Worm (Caenorhabditis elegans) whole organism, L2 larva: Measurements from ENCODE around the gene F07F6.8.

Experiments used
- C34F6.9 ChIP-seq: fragments of 150-350 bp; optimal IDR thresholded peaks from 2 replicates; lab custom pipeline; 2014; ENCODE audit warnings: missing biosample characterization, missing genetic modification characterization
- F13H6.1 ChIP-seq: sonication (generic microtip); optimal IDR thresholded peaks from 2 replicates; lab custom pipeline; 2016; ENCODE audit warnings: missing genetic modification characterization, missing compliant biosample characterization
- R02D3.7 ChIP-seq: fragments of 150-350 bp; optimal IDR thresholded peaks from 2 replicates; lab custom pipeline; 2014; ENCODE audit warnings: missing biosample characterization, missing genetic modification characterization
- Y55F3AM.14 ChIP-seq: fragments of 200-800 bp; sonication (Bioruptor generic); optimal IDR thresholded peaks from 2 replicates; lab custom pipeline; 2018; ENCODE audit warnings: mild to moderate bottlenecking, missing genetic modification characterization, missing compliant biosample characterization
- aly-2 ChIP-seq: fragments of 150-350 bp; optimal IDR thresholded peaks from 2 replicates; lab custom pipeline; 2014; ENCODE audit warnings: missing biosample characterization, missing genetic modification characterization
- ama-1 ChIP-seq: fragments of 150-350 bp; optimal IDR thresholded peaks from 2 replicates; lab custom pipeline; 2018; ENCODE audit warnings: inconsistent platforms
- blmp-1 ChIP-seq: sonication (generic microtip); optimal IDR thresholded peaks from 2 replicates; lab custom pipeline; 2017; ENCODE audit warnings: missing genetic modification characterization, mild to moderate bottlenecking, missing compliant biosample characterization, antibody characterized with exemption, moderate library complexity; ENCODE audit not compliant: insufficient read depth
- ceh-82 ChIP-seq: fragments of 150-350 bp; optimal IDR thresholded peaks from 2 replicates; lab custom pipeline; 2014; ENCODE audit warnings: missing biosample characterization, missing genetic modification characterization
- egl-27 ChIP-seq: sonication (generic microtip); optimal IDR thresholded peaks from 3 replicates; lab custom pipeline; 2017; ENCODE audit warnings: missing biosample characterization, missing genetic modification reagents, missing genetic modification characterization
- elt-1 ChIP-seq: fragments of 150-350 bp; optimal IDR thresholded peaks from 2 replicates; lab custom pipeline; 2014; ENCODE audit warnings: missing biosample characterization, missing genetic modification characterization
- elt-3 ChIP-seq: sonication (generic microtip); optimal IDR thresholded peaks from 2 replicates; lab custom pipeline; 2017; ENCODE audit warnings: missing biosample characterization, missing genetic modification characterization
- gmeb-1 ChIP-seq: fragments of 150-350 bp; optimal IDR thresholded peaks from 2 replicates; lab custom pipeline; 2014; ENCODE audit warnings: missing biosample characterization, missing genetic modification characterization
- lin-11 ChIP-seq: fragments of 150-350 bp; sonication (generic microtip); optimal IDR thresholded peaks from 2 replicates; lab custom pipeline; 2014; ENCODE audit warnings: missing biosample characterization, missing genetic modification characterization, inconsistent platforms, mixed read lengths
- lin-13 ChIP-seq: fragments of 150-350 bp; optimal IDR thresholded peaks from 2 replicates; lab custom pipeline; 2014; ENCODE audit warnings: missing biosample characterization, missing genetic modification reagents, missing genetic modification characterization
- lin-39 ChIP-seq: fragments of 150-350 bp; optimal IDR thresholded peaks from 2 replicates; lab custom pipeline; 2014; ENCODE audit warnings: missing biosample characterization, missing genetic modification reagents, missing genetic modification characterization
- lsy-2 ChIP-seq, 2 experiments: fragments of 150-350 bp in 1 of 2; sonication (generic microtip) in 1 of 2; optimal IDR thresholded peaks; 2 replicates each; lab custom pipeline; 2014 to 2017; ENCODE audit warnings: missing biosample characterization in 2 of 2, missing genetic modification characterization in 2 of 2
- mbf-1 ChIP-seq: sonication (generic microtip); optimal IDR thresholded peaks from 2 replicates; lab custom pipeline; 2017; ENCODE audit warnings: missing biosample characterization, missing genetic modification characterization
- mdl-1 ChIP-seq, 2 experiments: fragments of 150-350 bp in 1 of 2; sonication (generic microtip) in 1 of 2; optimal IDR thresholded peaks; 2 replicates each; lab custom pipeline; 2017; ENCODE audit warnings: missing biosample characterization in 2 of 2, missing genetic modification characterization in 2 of 2
- nhr-11 ChIP-seq: fragments of 150-350 bp; optimal IDR thresholded peaks from 2 replicates; lab custom pipeline; 2014; ENCODE audit warnings: missing biosample characterization, missing genetic modification characterization
- nhr-129 ChIP-seq: fragments of 150-350 bp; optimal IDR thresholded peaks from 2 replicates; lab custom pipeline; 2014; ENCODE audit warnings: missing biosample characterization, missing genetic modification characterization
- nhr-21 ChIP-seq: fragments of 150-350 bp; optimal IDR thresholded peaks from 2 replicates; lab custom pipeline; 2014; ENCODE audit warnings: missing biosample characterization, missing genetic modification characterization
- nhr-23 ChIP-seq: fragments of 150-350 bp; optimal IDR thresholded peaks from 2 replicates; lab custom pipeline; 2014; ENCODE audit warnings: missing biosample characterization, missing genetic modification reagents, missing genetic modification characterization
- nhr-237 ChIP-seq: fragments of 150-350 bp; optimal IDR thresholded peaks from 2 replicates; lab custom pipeline; 2014; ENCODE audit warnings: missing biosample characterization, missing genetic modification characterization
- nhr-6 ChIP-seq: fragments of 150-350 bp; optimal IDR thresholded peaks from 2 replicates; lab custom pipeline; 2014; ENCODE audit warnings: missing biosample characterization, missing genetic modification characterization
- nhr-77 ChIP-seq: fragments of 150-350 bp; optimal IDR thresholded peaks from 2 replicates; lab custom pipeline; 2014; ENCODE audit warnings: missing biosample characterization, missing genetic modification characterization
- peb-1 ChIP-seq: fragments of 150-350 bp; optimal IDR thresholded peaks from 2 replicates; lab custom pipeline; 2014; ENCODE audit warnings: missing biosample characterization, missing genetic modification characterization
- sem-4 ChIP-seq: fragments of 150-350 bp; optimal IDR thresholded peaks from 2 replicates; lab custom pipeline; 2014; ENCODE audit warnings: missing biosample characterization, missing genetic modification reagents, missing genetic modification characterization
- skn-1 ChIP-seq: sonication (generic microtip); optimal IDR thresholded peaks from 2 replicates; lab custom pipeline; 2017; ENCODE audit warnings: missing biosample characterization, missing genetic modification characterization
- sma-3 ChIP-seq: sonication (generic microtip); optimal IDR thresholded peaks from 2 replicates; lab custom pipeline; 2016; ENCODE audit warnings: missing genetic modification reagents, missing genetic modification characterization, missing compliant biosample characterization
- unc-39 ChIP-seq: fragments of 150-350 bp; optimal IDR thresholded peaks from 2 replicates; lab custom pipeline; 2014; ENCODE audit warnings: missing biosample characterization, missing genetic modification characterization
- unc-55 ChIP-seq: fragments of 150-350 bp; sonication (generic microtip); optimal IDR thresholded peaks from 3 replicates; lab custom pipeline; 2014; ENCODE audit warnings: missing biosample characterization, missing genetic modification reagents, missing genetic modification characterization
- unc-62 ChIP-seq: fragments of 150-350 bp; optimal IDR thresholded peaks from 2 replicates; lab custom pipeline; 2014; ENCODE audit warnings: missing biosample characterization, missing genetic modification reagents, missing genetic modification characterization
- zag-1 ChIP-seq: fragments of 150-350 bp; optimal IDR thresholded peaks from 2 replicates; lab custom pipeline; 2014; ENCODE audit warnings: missing biosample characterization, missing genetic modification characterization
- ztf-1 ChIP-seq: fragments of 200-800 bp; sonication (Bioruptor generic); conservative IDR thresholded peaks from 2 replicates; pipeline ENCODE4 v1.3.6; 2022; ENCODE audit warnings: missing genetic modification characterization, missing compliant biosample characterization
- ztf-11 ChIP-seq: sonication (generic microtip); optimal IDR thresholded peaks from 2 replicates; lab custom pipeline; 2017; ENCODE audit warnings: missing biosample characterization, missing genetic modification characterization
- ztf-4 ChIP-seq: fragments of 150-350 bp; optimal IDR thresholded peaks from 2 replicates; lab custom pipeline; 2014; ENCODE audit warnings: missing biosample characterization, missing genetic modification characterization

The F07F6.8 gene

DNA sequence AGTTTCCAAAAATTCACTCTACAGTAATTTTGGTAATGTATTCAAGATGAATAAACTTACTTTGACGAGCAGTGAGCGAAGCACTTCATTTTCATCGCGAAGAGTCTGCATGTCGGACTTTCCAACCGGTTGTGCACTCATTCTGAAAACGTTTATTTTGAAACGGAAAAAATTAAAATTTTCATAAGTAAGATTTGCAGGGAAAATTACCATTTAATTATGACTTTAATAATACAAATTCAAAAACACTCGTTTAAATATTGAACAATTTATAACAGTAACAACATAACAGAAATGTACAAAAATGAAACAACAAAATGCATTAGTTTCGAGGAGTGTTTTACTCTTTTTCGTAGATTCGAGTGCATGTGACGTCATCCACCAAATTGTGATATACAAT, 13.1 kb downstream of the F07F6.8 start, which contains the start of the genes EEED8.13 and EEED8.18:
Gene EEED8.13, minus strand, starts transcription at position 101 of the 400 bp plus-strand sequence.
Gene EEED8.18, minus strand, starts transcription at position 144 of the 400 bp plus-strand sequence.
- TF ChIP-seq mbf-1, result no peak
- no peak for TF ChIP-seq ztf-1
- no peak for TF ChIP-seq sma-3
- no peak for TF ChIP-seq lsy-2 (tag; optimal IDR thresholded peaks at IDR 0.05; lab: Kevin White, UChicago)
- TF ChIP-seq elt-3 (tag; lab: Kevin White, UChicago), result no peak
- TF ChIP-seq unc-55, result no peak
- TF ChIP-seq nhr-77 (tag; lab: Kevin White, UChicago), result no peak
- no peak for TF ChIP-seq unc-39 (tag; lab: Kevin White, UChicago)
- TF ChIP-seq aly-2, result no peak
- TF ChIP-seq lin-39, result no peak
- TF ChIP-seq lin-11, result no peak
- TF ChIP-seq gmeb-1 (tag; lab: Kevin White, UChicago), result no peak
- no peak for TF ChIP-seq nhr-23 (tag; lab: Kevin White, UChicago)
- no peak for TF ChIP-seq egl-27 (tag; lab: Kevin White, UChicago)
- TF ChIP-seq nhr-21, result no peak
- no peak for TF ChIP-seq ceh-82 (tag; lab: Kevin White, UChicago)

DNA sequence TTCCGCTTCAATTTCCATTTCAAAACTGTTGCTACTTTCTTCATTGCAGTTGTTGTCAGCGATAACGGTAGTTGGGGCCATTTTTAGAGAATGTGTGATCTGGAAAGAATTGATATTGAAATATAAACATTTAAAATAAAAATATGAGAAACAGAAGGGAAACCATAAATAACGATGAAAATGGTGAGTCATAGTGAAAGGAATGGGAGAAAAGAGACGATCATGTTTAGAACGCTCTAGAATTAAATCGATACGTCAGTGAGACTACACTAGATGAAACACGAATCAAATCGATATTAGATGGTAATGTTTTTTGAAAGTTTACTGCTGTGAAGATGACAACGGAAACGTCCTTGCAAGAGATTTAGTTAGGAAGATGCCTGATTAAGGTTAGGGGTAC, 16.6 kb downstream of the F07F6.8 start, which contains the start of the genes EEED8.12 and EEED8.4:
Gene EEED8.12, minus strand, starts transcription at position 101 of the 400 bp plus-strand sequence.
Gene EEED8.4, plus strand, starts transcription at position 396 of the 400 bp plus-strand sequence.
- TF ChIP-seq unc-62 (GFP tag; lab: Kevin White, UChicago), result no peak
- no peak for TF ChIP-seq skn-1
- no peak for TF ChIP-seq nhr-11 (tag; lab: Kevin White, UChicago)
- no peak for TF ChIP-seq elt-1
- TF ChIP-seq Y55F3AM.14 (GFP tag; lab: Kevin White, UChicago), result no peak
- TF ChIP-seq ztf-11, result no peak
- no peak for TF ChIP-seq F13H6.1 (tag; lab: Kevin White, UChicago)
- TF ChIP-seq peb-1, result no peak
- TF ChIP-seq ztf-1, result no peak
- no peak for TF ChIP-seq R02D3.7 (tag; lab: Kevin White, UChicago)
- no peak for TF ChIP-seq lin-11
- TF ChIP-seq blmp-1 (tag; lab: Kevin White, UChicago), result no peak
- TF ChIP-seq nhr-129, result no peak
- TF ChIP-seq unc-39 (tag; lab: Kevin White, UChicago), result no peak
- TF ChIP-seq nhr-23 (tag; lab: Kevin White, UChicago), result no peak
- no peak for TF ChIP-seq ceh-82 (tag; lab: Kevin White, UChicago)

ce11 chrII:5407548-5407947, 18.0 kb downstream of the F07F6.8 start, which contains the start of gene clec-141:
TSS of gene clec-141 (minus strand) at chrII:5407648.
- TF ChIP-seq nhr-23 (tag; lab: Kevin White, UChicago) (no peak), nhr-129 (no peak), sma-3 (no peak), lin-39 (no peak)

ce11 chrII:5399201-5399600, 26.3 kb downstream of the F07F6.8 start, which contains the start of gene mog-5:
TSS of gene mog-5 (plus strand) at chrII:5399538.
- TF ChIP-seq elt-3 (tag; lab: Kevin White, UChicago), result no peak
- peak; percentile 57 for TF ChIP-seq gmeb-1 (tag; lab: Kevin White, UChicago)
- no peak for TF ChIP-seq mdl-1 (tag; optimal IDR thresholded peaks at IDR 0.05; lab: Kevin White, UChicago)
- peak; percentile 8 for TF ChIP-seq C34F6.9
- peak; percentile 45 for TF ChIP-seq unc-55
- peak; percentile 12 for TF ChIP-seq sem-4

DNA sequence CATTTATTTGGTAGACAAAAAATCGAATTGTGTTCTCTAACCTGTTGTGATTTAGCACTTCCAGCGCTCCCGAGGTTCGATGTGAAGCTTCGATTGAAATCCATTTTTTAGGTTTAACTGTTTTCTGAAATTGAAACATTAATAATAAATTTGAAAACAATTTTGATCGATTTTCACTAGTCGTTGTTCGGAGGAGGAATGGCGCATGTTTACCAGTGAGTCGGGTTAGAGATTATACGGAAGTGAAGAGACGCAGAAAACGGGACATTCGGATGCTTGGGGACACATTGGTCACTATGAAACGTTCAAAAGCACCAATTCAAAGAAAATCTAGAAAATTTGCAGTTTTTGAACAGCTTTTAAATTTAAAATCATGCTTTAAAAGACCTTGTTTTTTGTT, 26.8 kb downstream of the F07F6.8 start, which contains the start of gene fbxl-3:
Gene fbxl-3, minus strand, starts transcription at position 124 of the 400 bp plus-strand sequence.
- TF ChIP-seq C34F6.9 (no peak), mbf-1 (no peak), F13H6.1 (tag; lab: Kevin White, UChicago) (no peak), nhr-6 (tag; lab: Kevin White, UChicago) (no peak), Y55F3AM.14 (GFP tag; lab: Kevin White, UChicago) (no peak), lin-13 (no peak), ama-1 (no peak), nhr-11 (tag; lab: Kevin White, UChicago) (no peak), zag-1 (tag; lab: Kevin White, UChicago) (no peak), blmp-1 (tag; lab: Kevin White, UChicago) (no peak), sma-3 (no peak), peb-1 (no peak), nhr-237 (no peak), ztf-11 (no peak), nhr-77 (tag; lab: Kevin White, UChicago) (no peak), lin-39 (no peak), elt-3 (tag; lab: Kevin White, UChicago) (no peak), ztf-4 (tag; lab: Kevin White, UChicago) (no peak), R02D3.7 (tag; lab: Kevin White, UChicago) (no peak)
- TF ChIP-seq, all 48 proteins: peak for 0
